Fruit fly (Drosophila melanogaster): Measurements from ENCODE around the gene Afti.

The Afti gene

dm6 chr3R:14357405-14357804, 30.9 kb upstream of the Afti start (continued):
- TF ChIP-seq CG42726 (GFP tag; IDR thresholded peaks at IDR 0.05; ENCODE audit: partially characterized antibody), result no peak
- TF ChIP-seq Dek (tag; optimal IDR thresholded peaks at IDR 0.05), result no peak
- TF ChIP-seq CG13123 (GFP tag; optimal IDR thresholded peaks at IDR 0.05), result no peak
- no peak for TF ChIP-seq NC2α (GFP tag; optimal IDR thresholded peaks at IDR 0.05)
- TF ChIP-seq C15 (GFP tag; IDR thresholded peaks at IDR 0.05), result no peak
- TF ChIP-seq Tbp (GFP tag; optimal IDR thresholded peaks at IDR 0.05), result no peak
- TF ChIP-seq Sry-δ (GFP tag; optimal IDR thresholded peaks at IDR 0.05), result no peak
- no peak for TF ChIP-seq repo (GFP tag; optimal IDR thresholded peaks at IDR 0.05)
- no peak for TF ChIP-seq Ets97D (GFP tag; optimal IDR thresholded peaks at IDR 0.05)
- TF ChIP-seq CG14710 (tag; optimal IDR thresholded peaks at IDR 0.05), result peak; percentile 15
- TF ChIP-seq Dp (GFP tag; optimal IDR thresholded peaks at IDR 0.05), result no peak
- no peak for TF ChIP-seq oc (tag; optimal IDR thresholded peaks at IDR 0.05)
- TF ChIP-seq CG1233 (GFP tag; optimal IDR thresholded peaks at IDR 0.05), result peak; percentile 34
- TF ChIP-seq Ada2b (GFP tag; IDR thresholded peaks at IDR 0.05), result 0 out of 2 replicates have a peak, but pooled peaks have one; percentile 47
- TF ChIP-seq sisA (GFP tag; IDR thresholded peaks at IDR 0.05), result peak; percentile 59
- TF ChIP-seq inv (GFP tag; IDR thresholded peaks at IDR 0.05; ENCODE audit: partially characterized antibody), result no peak
- TF ChIP-seq CG7271 (tag; optimal IDR thresholded peaks at IDR 0.05), result no peak
- no peak for TF ChIP-seq insv (GFP tag; optimal IDR thresholded peaks at IDR 0.05)
- TF ChIP-seq Fer1 (GFP tag; optimal IDR thresholded peaks at IDR 0.05), result peak; percentile 66
- TF ChIP-seq lbe (GFP tag; optimal IDR thresholded peaks at IDR 0.05), result peak; percentile 48
- TF ChIP-seq CG16813 (GFP tag; IDR thresholded peaks at IDR 0.05; ENCODE audit: partially characterized antibody), result no peak
- no peak for TF ChIP-seq CG3065 (GFP tag; optimal IDR thresholded peaks at IDR 0.05)
- TF ChIP-seq CG1529 (GFP tag; optimal IDR thresholded peaks at IDR 0.05), result no peak
- TF ChIP-seq prd (optimal IDR thresholded peaks at IDR 0.05), result no peak
- TF ChIP-seq prd (GFP tag; IDR thresholded peaks at IDR 0.05), result peak; percentile 88
- TF ChIP-seq Side (GFP tag; optimal IDR thresholded peaks at IDR 0.05), result no peak
- peak; percentile 62 for TF ChIP-seq CG4404 (GFP tag; IDR thresholded peaks at IDR 0.05)
- no peak for TF ChIP-seq Lpt (GFP tag; optimal IDR thresholded peaks at IDR 0.05)
- no peak for TF ChIP-seq Poxn (GFP tag; IDR thresholded peaks at IDR 0.05)
- TF ChIP-seq CG33213 (GFP tag; optimal IDR thresholded peaks at IDR 0.05), result no peak
- TF ChIP-seq zfh1 (GFP tag; IDR thresholded peaks at IDR 0.05), result peak; percentile 68; the same call in 2 of the 3 replicates
- no peak for TF ChIP-seq sna (GFP tag; IDR thresholded peaks at IDR 0.05; ENCODE audit: partially characterized antibody)
- no peak for TF ChIP-seq sug (tag; optimal IDR thresholded peaks at IDR 0.05)
- peak; percentile 40 for TF ChIP-seq CG12769 (tag; optimal IDR thresholded peaks at IDR 0.05)
- TF ChIP-seq H15 (GFP tag; IDR thresholded peaks at IDR 0.05), result 0 out of 3 replicates have a peak, but pooled peaks have one; percentile 47
- no peak for TF ChIP-seq CHES-1-like (GFP tag; optimal IDR thresholded peaks at IDR 0.05)
- TF ChIP-seq usp (GFP tag; optimal IDR thresholded peaks at IDR 0.05), result no peak
- peak; percentile 1 for TF ChIP-seq CG6683 (GFP tag; optimal IDR thresholded peaks at IDR 0.05)
- no peak for TF ChIP-seq TFAM (GFP tag; optimal IDR thresholded peaks at IDR 0.05)
- TF ChIP-seq gsb-n (tag; optimal IDR thresholded peaks at IDR 0.05), result peak; percentile 13
- TF ChIP-seq CG10979 (tag; optimal IDR thresholded peaks at IDR 0.05), result peak; percentile 42
- no peak for TF ChIP-seq CG2199 (GFP tag; IDR thresholded peaks at IDR 0.05)
- TF ChIP-seq PHDP (tag; optimal IDR thresholded peaks at IDR 0.05), result peak; percentile 38
- no peak; the same call in 1 of the 2 replicates for TF ChIP-seq E2f2 (GFP tag; IDR thresholded peaks at IDR 0.05)
- TF ChIP-seq sob (GFP tag; IDR thresholded peaks at IDR 0.05), result peak; percentile 45; the same call in 1 of the 2 replicates
- TF ChIP-seq amos (GFP tag; IDR thresholded peaks at IDR 0.05; ENCODE audit: partially characterized antibody), result no peak
- TF ChIP-seq lola (GFP tag; optimal IDR thresholded peaks at IDR 0.05), result peak in 1 of 3 experiments; percentile 30
- peak; percentile 60 for TF ChIP-seq Ptx1 (GFP tag; IDR thresholded peaks at IDR 0.05)
- no peak for TF ChIP-seq CG3163 (GFP tag; optimal IDR thresholded peaks at IDR 0.05)
- no peak for TF ChIP-seq Hmx (GFP tag; optimal IDR thresholded peaks at IDR 0.05)
- no peak for TF ChIP-seq CG11560 (tag; IDR thresholded peaks at IDR 0.05)
- no peak for TF ChIP-seq chinmo (GFP tag; IDR thresholded peaks at IDR 0.05; ENCODE audit: partially characterized antibody)

Data from whole organism, embryonic.